Fruit fly (Drosophila melanogaster) ovary, adult (tissue): ENCODE results near the gene CG5359.

ENCODE experiments used
- CG17801 ChIP-seq: fragments of 200-800 bp; optimal IDR thresholded peaks from 2 replicates; lab custom pipeline; 2019; ENCODE audit warnings: missing biosample characterization, mild to moderate bottlenecking, missing genetic modification characterization, moderate library complexity; ENCODE audit not compliant: partially characterized antibody

Gene CG5359

dm6 chr3R:10024032-10024712 is 23.1 kb upstream of the CG5359 start:
- no peak for TF ChIP-seq CG17801 (GFP tag; lab: Kevin White, UChicago)

- no peak for TF ChIP-seq CG17801 (GFP tag; lab: Kevin White, UChicago)
Observed at dm6 chr3R:9996689-9997213, 4.3 kb downstream of the CG5359 start, which contains the start of the genes Gr85a and Spn85F. TSS of gene Gr85a (minus strand) at chr3R:9996789. TSS of gene Spn85F (plus strand) at chr3R:9997163.

- TF ChIP-seq CG17801 (GFP tag; lab: Kevin White, UChicago) = peak; percentile 19
Observed at dm6 chr3R:9985585-9986393, 15.3 kb downstream of the CG5359 start, which contains the start of gene Art4. TSS of gene Art4 (minus strand) at chr3R:9986060.

dm6 chr3R:9978977-9979376 is 22.1 kb downstream of the CG5359 start:
- TF ChIP-seq CG17801 (GFP tag; lab: Kevin White, UChicago) = no peak

- no peak for TF ChIP-seq CG17801 (GFP tag; lab: Kevin White, UChicago)
Observed at dm6 chr3R:9977494-9977893, 23.6 kb downstream of the CG5359 start.

- no peak for TF ChIP-seq CG17801 (GFP tag; lab: Kevin White, UChicago)
Observed at dm6 chr3R:9968827-9969675, 32.0 kb downstream of the CG5359 start.

- no peak for TF ChIP-seq CG17801 (GFP tag; lab: Kevin White, UChicago)
Observed at dm6 chr3R:9968239-9968638, 32.8 kb downstream of the CG5359 start.

- TF ChIP-seq CG17801 (GFP tag; lab: Kevin White, UChicago) = no peak
Observed at dm6 chr3R:9966109-9966701, 34.9 kb downstream of the CG5359 start.

- no peak for TF ChIP-seq CG17801 (GFP tag; lab: Kevin White, UChicago)
Observed at dm6 chr3R:9964600-9965301, 36.3 kb downstream of the CG5359 start.

- TF ChIP-seq CG17801 (GFP tag; lab: Kevin White, UChicago) = no peak
Observed at dm6 chr3R:9963179-9963905, 37.7 kb downstream of the CG5359 start.

dm6 chr3R:9961163-9962072 is 39.7 kb downstream of the CG5359 start:
- TF ChIP-seq CG17801 (GFP tag; lab: Kevin White, UChicago) = no peak

dm6 chr3R:9959911-9960310 is 41.2 kb downstream of the CG5359 start:
- TF ChIP-seq CG17801 (GFP tag; lab: Kevin White, UChicago) = no peak
